Fruit fly (Drosophila melanogaster) whole organism, embryonic: ENCODE data around the gene Dora.

ENCODE experiments used
- Aef1 ChIP-seq: fragments of 200-800 bp; sonication (Bioruptor generic); IDR thresholded peaks from 3 replicates; pipeline ENCODE4 v1.3.6; 2022; ENCODE audit warnings: missing biosample characterization, missing genetic modification characterization
- Asciz ChIP-seq: fragments of 200-800 bp; sonication (Bioruptor generic); optimal IDR thresholded peaks from 2 replicates; lab custom pipeline; 2017; ENCODE audit warnings: missing biosample characterization, mild to moderate bottlenecking, missing genetic modification characterization, missing genetic modification reagents
- Atf6 ChIP-seq: fragments of 200-800 bp; sonication (Bioruptor generic); IDR thresholded peaks from 2 replicates; pipeline ENCODE4 v1.3.6; 2022; ENCODE audit warnings: missing biosample characterization, missing genetic modification characterization
- C15 ChIP-seq: fragments of 200-800 bp; sonication (Bioruptor generic); IDR thresholded peaks from 3 replicates; pipeline ENCODE4 v1.3.6; 2022; ENCODE audit warnings: missing biosample characterization, missing genetic modification characterization
- CG10979 ChIP-seq: fragments of 200-800 bp; sonication (Bioruptor generic); optimal IDR thresholded peaks from 2 replicates; lab custom pipeline; 2018; ENCODE audit warnings: missing biosample characterization, mild to moderate bottlenecking, missing genetic modification characterization, moderate library complexity
- CG11504 ChIP-seq: fragments of 200-800 bp; sonication (Bioruptor generic); optimal IDR thresholded peaks from 3 replicates; lab custom pipeline; 2019; ENCODE audit warnings: missing biosample characterization, mild to moderate bottlenecking, missing genetic modification characterization, moderate library complexity
- CG12071 ChIP-seq: fragments of 200-800 bp; sonication (Bioruptor generic); optimal IDR thresholded peaks from 3 replicates; lab custom pipeline; 2018; ENCODE audit warnings: missing biosample characterization, mild to moderate bottlenecking, missing genetic modification characterization
- CG13624 ChIP-seq: fragments of 200-800 bp; sonication (Bioruptor generic); optimal IDR thresholded peaks from 2 replicates; lab custom pipeline; 2016; ENCODE audit warnings: missing biosample characterization, missing genetic modification characterization
- CG13775 ChIP-seq: fragments of 200-800 bp; sonication (Bioruptor generic); optimal IDR thresholded peaks from 3 replicates; lab custom pipeline; 2017; ENCODE audit warnings: missing biosample characterization, mild to moderate bottlenecking, missing genetic modification characterization
- CG17568 ChIP-seq: fragments of 200-800 bp; sonication (Bioruptor generic); optimal IDR thresholded peaks from 2 replicates; lab custom pipeline; 2018; ENCODE audit warnings: missing biosample characterization, mild to moderate bottlenecking, missing genetic modification characterization, moderate library complexity
- CG2712 ChIP-seq: fragments of 200-800 bp; optimal IDR thresholded peaks from 3 replicates; lab custom pipeline; 2019; ENCODE audit warnings: missing biosample characterization, mild to moderate bottlenecking, missing genetic modification characterization, moderate library complexity
- CG31224 ChIP-seq: fragments of 200-800 bp; sonication (Bioruptor generic); IDR thresholded peaks from 2 replicates; pipeline ENCODE4 v1.3.6; 2022; ENCODE audit warnings: missing biosample characterization, missing genetic modification characterization
- CG33213 ChIP-seq: fragments of 200-800 bp; sonication (Bioruptor generic); optimal IDR thresholded peaks from 3 replicates; lab custom pipeline; 2016; ENCODE audit warnings: missing biosample characterization, missing genetic modification characterization
- CG3847 ChIP-seq: fragments of 200-800 bp; sonication (Bioruptor generic); IDR thresholded peaks from 2 replicates; pipeline ENCODE4 v1.3.6; 2022; ENCODE audit warnings: missing biosample characterization, missing genetic modification characterization
- CG4424 ChIP-seq: fragments of 200-800 bp; sonication (Bioruptor generic); optimal IDR thresholded peaks from 3 replicates; lab custom pipeline; 2016; ENCODE audit warnings: missing biosample characterization, missing genetic modification characterization
- CG6272 ChIP-seq: fragments of 200-800 bp; sonication (Bioruptor generic); IDR thresholded peaks from 2 replicates; pipeline ENCODE4 v1.3.6; 2022; ENCODE audit warnings: missing biosample characterization, missing genetic modification characterization
- CG6683 ChIP-seq: fragments of 200-800 bp; sonication (Bioruptor generic); optimal IDR thresholded peaks from 2 replicates; lab custom pipeline; 2017; ENCODE audit warnings: missing biosample characterization, mild to moderate bottlenecking, missing genetic modification characterization, missing genetic modification reagents
- CG6689 ChIP-seq: fragments of 200-800 bp; sonication (Bioruptor generic); IDR thresholded peaks from 2 replicates; pipeline ENCODE4 v1.3.6; 2022; ENCODE audit warnings: missing biosample characterization, missing genetic modification characterization
- CG6765 ChIP-seq: fragments of 200-800 bp; sonication (Bioruptor generic); optimal IDR thresholded peaks from 3 replicates; lab custom pipeline; 2017; ENCODE audit warnings: missing biosample characterization, mild to moderate bottlenecking, missing genetic modification characterization
- CG9215 ChIP-seq: fragments of 200-800 bp; sonication (Bioruptor generic); IDR thresholded peaks from 2 replicates; pipeline ENCODE4 v1.3.6; 2022; ENCODE audit warnings: missing biosample characterization, missing genetic modification characterization
- CTCF ChIP-seq: fragments of 200-800 bp; sonication (Bioruptor generic); optimal IDR thresholded peaks from 2 replicates; lab custom pipeline; 2017; ENCODE audit warnings: missing biosample characterization, mild to moderate bottlenecking, missing genetic modification characterization, moderate library complexity
- Camta ChIP-seq: fragments of 200-800 bp; sonication (Bioruptor generic); optimal IDR thresholded peaks from 2 replicates; lab custom pipeline; 2016; ENCODE audit warnings: missing biosample characterization, missing genetic modification characterization
- D ChIP-seq, 2 experiments: fragments of 200-800 bp in 1 of 2; fragments of >200 bp in 1 of 2; sonication (Bioruptor generic) in 1 of 2; optimal IDR thresholded peaks; 2 replicates in 1 of 2; 3 replicates in 1 of 2; lab custom pipeline; 2017; ENCODE audit warnings: mild to moderate bottlenecking in 1 of 2, missing biosample characterization in 1 of 2, missing genetic modification characterization in 1 of 2, missing genetic modification reagents in 1 of 2
- Dref ChIP-seq: fragments of 200-800 bp; sonication (Bioruptor generic); IDR thresholded peaks from 2 replicates; pipeline ENCODE4 v1.3.6; 2022; ENCODE audit warnings: missing biosample characterization, missing genetic modification characterization
- E2f2 ChIP-seq: fragments of 200-800 bp; sonication (Bioruptor generic); IDR thresholded peaks from 2 replicates; pipeline ENCODE4 v1.3.6; 2022; ENCODE audit warnings: missing biosample characterization, missing genetic modification characterization
- Fer2 ChIP-seq: fragments of 200-800 bp; sonication (Bioruptor generic); optimal IDR thresholded peaks from 2 replicates; lab custom pipeline; 2018; ENCODE audit warnings: missing biosample characterization, mild to moderate bottlenecking, missing genetic modification characterization, moderate library complexity
- HLH3B ChIP-seq: fragments of 200-800 bp; sonication (Bioruptor generic); IDR thresholded peaks from 2 replicates; pipeline ENCODE4 v1.3.6; 2022; ENCODE audit warnings: missing biosample characterization, missing genetic modification characterization
- HLH54F ChIP-seq: fragments of 200-800 bp; sonication (Bioruptor generic); optimal IDR thresholded peaks from 3 replicates; lab custom pipeline; 2016; ENCODE audit warnings: missing biosample characterization, missing genetic modification characterization
- Hsf ChIP-seq: fragments of 200-800 bp; sonication (Bioruptor generic); optimal IDR thresholded peaks from 3 replicates; lab custom pipeline; 2016; ENCODE audit warnings: missing biosample characterization, missing genetic modification characterization
- NC2β ChIP-seq: fragments of 200-800 bp; sonication (Bioruptor generic); optimal IDR thresholded peaks from 2 replicates; lab custom pipeline; 2016; ENCODE audit warnings: missing biosample characterization, missing genetic modification characterization
- Nf-YC ChIP-seq: fragments of 200-800 bp; optimal IDR thresholded peaks from 3 replicates; lab custom pipeline; 2019; ENCODE audit warnings: missing biosample characterization, mild to moderate bottlenecking, missing genetic modification characterization, moderate library complexity
- Opbp ChIP-seq: fragments of 200-800 bp; sonication (Bioruptor generic); IDR thresholded peaks from 3 replicates; pipeline ENCODE4 v1.3.6; 2022; ENCODE audit warnings: missing biosample characterization, missing genetic modification characterization; ENCODE audit not compliant: partially characterized antibody
- Ssrp ChIP-seq: fragments of 200-800 bp; sonication (Bioruptor generic); optimal IDR thresholded peaks from 2 replicates; lab custom pipeline; 2018; ENCODE audit warnings: missing biosample characterization, mild to moderate bottlenecking, missing genetic modification characterization, moderate library complexity
- abd-A ChIP-seq: fragments of 200-800 bp; sonication (Bioruptor generic); optimal IDR thresholded peaks from 3 replicates; lab custom pipeline; 2019; ENCODE audit warnings: missing biosample characterization, mild to moderate bottlenecking, missing genetic modification characterization, moderate library complexity
- ara ChIP-seq: fragments of 200-800 bp; sonication (Bioruptor generic); IDR thresholded peaks from 2 replicates; pipeline ENCODE4 v1.3.6; 2022; ENCODE audit warnings: missing biosample characterization, missing genetic modification characterization
- dan ChIP-seq: fragments of 200-800 bp; sonication (Bioruptor generic); IDR thresholded peaks from 2 replicates; pipeline ENCODE4 v1.3.6; 2022; ENCODE audit warnings: missing biosample characterization, missing genetic modification characterization
- fd3F ChIP-seq: fragments of 200-800 bp; sonication (Bioruptor generic); optimal IDR thresholded peaks from 2 replicates; lab custom pipeline; 2018; ENCODE audit warnings: missing biosample characterization, mild to moderate bottlenecking, missing genetic modification characterization, moderate library complexity
- hkb ChIP-seq, 2 experiments: fragments of 200-800 bp in 1 of 2; fragments of >200 bp in 1 of 2; sonication (Bioruptor generic) in 1 of 2; IDR thresholded peaks in 1 of 2; optimal IDR thresholded peaks in 1 of 2; 2 replicates each; pipeline versions ENCODE4 v1.3.6 to Lab custom; 2017 to 2022; ENCODE audit warnings: missing biosample characterization in 1 of 2, missing genetic modification characterization in 1 of 2
- hth ChIP-seq: fragments of >200 bp; optimal IDR thresholded peaks from 2 replicates; lab custom pipeline; 2017; ENCODE audit warnings: inconsistent platforms
- jigr1 ChIP-seq: fragments of 200-800 bp; sonication (Bioruptor generic); IDR thresholded peaks from 3 replicates; pipeline ENCODE4 v1.3.6; 2022; ENCODE audit warnings: missing biosample characterization, missing genetic modification characterization
- jing ChIP-seq: fragments of 200-800 bp; sonication (Bioruptor generic); optimal IDR thresholded peaks from 2 replicates; lab custom pipeline; 2018; ENCODE audit warnings: missing biosample characterization, mild to moderate bottlenecking, missing genetic modification characterization
- lola ChIP-seq, 3 experiments: fragments of >200 bp in 2 of 3; fragments of 200-800 bp in 1 of 3; sonication (Bioruptor generic) in 1 of 3; optimal IDR thresholded peaks; 2 replicates each; lab custom pipeline; 2017 to 2019; ENCODE audit warnings: missing biosample characterization in 3 of 3, missing genetic modification characterization in 3 of 3, mild to moderate bottlenecking in 1 of 3, moderate library complexity in 1 of 3
- otp ChIP-seq: fragments of 200-800 bp; sonication (Bioruptor generic); IDR thresholded peaks from 3 replicates; pipeline ENCODE4, ENCODE4 v1.3.6; 2022; ENCODE audit warnings: missing biosample characterization, missing genetic modification characterization
- phol ChIP-seq: fragments of 200-800 bp; sonication (Bioruptor generic); optimal IDR thresholded peaks from 3 replicates; lab custom pipeline; 2018; ENCODE audit warnings: missing biosample characterization, mild to moderate bottlenecking, missing genetic modification characterization, moderate library complexity
- ro ChIP-seq: fragments of 200-800 bp; sonication (Bioruptor generic); IDR thresholded peaks from 2 replicates; pipeline ENCODE4 v1.3.6; 2022; ENCODE audit warnings: missing biosample characterization, missing genetic modification characterization
- schlank ChIP-seq: fragments of 200-800 bp; sonication (Bioruptor generic); optimal IDR thresholded peaks from 2 replicates; lab custom pipeline; 2018; ENCODE audit warnings: missing biosample characterization, mild to moderate bottlenecking, missing genetic modification characterization
- sens ChIP-seq: fragments of 200-800 bp; sonication (Bioruptor generic); peaks from one replicate; lab custom pipeline; 2016; ENCODE audit warnings: missing biosample characterization, missing genetic modification characterization
- seq ChIP-seq: fragments of 200-800 bp; sonication (Bioruptor generic); IDR thresholded peaks from 2 replicates; pipeline ENCODE4 v1.3.6; 2022; ENCODE audit warnings: missing biosample characterization, missing genetic modification characterization
- sim ChIP-seq: fragments of 200-800 bp; sonication (Bioruptor generic); IDR thresholded peaks from 2 replicates; pipeline ENCODE4 v1.3.6; 2022; ENCODE audit warnings: missing biosample characterization, missing genetic modification characterization
- ssp ChIP-seq: fragments of 200-800 bp; sonication (Bioruptor generic); IDR thresholded peaks from 2 replicates; pipeline ENCODE4 v1.3.6; 2022; ENCODE audit warnings: missing biosample characterization, missing genetic modification characterization

Gene Dora

DNA sequence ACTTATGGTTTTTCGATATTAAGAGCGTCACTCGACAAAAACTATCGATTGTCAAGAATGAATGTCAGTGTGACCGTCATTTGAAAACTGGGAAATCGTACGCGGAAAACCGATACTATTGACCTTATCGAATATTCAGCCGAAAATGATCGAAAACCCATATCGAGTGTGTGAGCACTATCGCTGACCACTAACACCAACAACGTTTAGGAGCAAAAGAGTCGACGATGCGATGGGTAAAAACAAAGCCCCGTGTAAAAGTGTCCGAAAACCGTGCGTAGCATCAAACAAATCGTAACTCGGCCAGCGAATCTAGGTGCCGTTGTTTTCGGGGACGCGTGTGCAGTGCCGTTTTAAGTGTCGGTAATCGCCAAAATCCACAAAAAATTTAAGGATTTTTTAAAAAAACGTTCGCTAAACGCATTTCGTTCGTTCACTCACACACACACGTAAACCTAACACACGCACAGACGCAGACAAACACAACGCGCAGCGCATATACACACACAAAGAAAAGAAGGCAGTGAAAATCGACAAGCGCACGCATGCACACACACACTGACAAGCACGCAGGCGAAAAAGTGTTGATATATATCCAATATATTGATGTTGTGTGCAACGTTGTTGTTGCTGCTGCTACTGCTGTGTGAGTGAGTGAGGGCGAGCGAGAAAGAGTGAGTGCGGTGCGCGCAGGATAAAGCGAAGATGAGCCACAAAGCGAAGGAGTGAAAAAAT lies at the start of gene Dora, which contains the start of gene CG7326:
Gene Dora (plus strand): TSS at position 203 of the 735 bp plus-strand sequence.
Gene CG7326 (minus strand): TSS at position 29 of the 735 bp plus-strand sequence.
- TF ChIP-seq sens (GFP tag; lab: Kevin White, UChicago) (peak; percentile 37), Fer2 (no peak), CG31224 (GFP tag; lab: Robert Waterston, UW) (no peak), CG6683 (GFP tag; lab: Kevin White, UChicago) (no peak), CG9215 (GFP tag; lab: Robert Waterston, UW) (no peak), CG2712 (tag; lab: Kevin White, UChicago) (peak; percentile 63), CG11504 (tag; lab: Kevin White, UChicago) (no peak), ara (GFP tag; lab: Robert Waterston, UW) (no peak), CG17568 (GFP tag; lab: Kevin White, UChicago) (no peak), HLH54F (no peak), Nf-YC (tag; lab: Kevin White, UChicago) (no peak), Aef1 (GFP tag; lab: Robert Waterston, UW) (peak; percentile 46), Asciz (GFP tag; lab: Kevin White, UChicago) (no peak), D (optimal IDR thresholded peaks at IDR 0.05; lab: Kevin White, UChicago) (no peak), D (GFP tag; optimal IDR thresholded peaks at IDR 0.05; lab: Kevin White, UChicago) (no peak), Opbp (GFP tag; lab: Robert Waterston, UW) (peak; percentile 91), CG3847 (GFP tag; lab: Robert Waterston, UW) (0 out of 2 replicates have a peak, but pooled peaks have one; percentile 38), sim (GFP tag; lab: Robert Waterston, UW) (no peak), schlank (tag; lab: Kevin White, UChicago) (no peak), CG33213 (GFP tag; lab: Kevin White, UChicago) (peak; percentile 64), phol (tag; lab: Kevin White, UChicago) (peak; percentile 12), CG10979 (tag; lab: Kevin White, UChicago) (no peak), abd-A (tag; lab: Kevin White, UChicago) (no peak), ssp (GFP tag; lab: Robert Waterston, UW) (peak; percentile 50), dan (no peak), otp (GFP tag; lab: Robert Waterston, UW) (no peak), CG13775 (GFP tag; lab: Kevin White, UChicago) (no peak), CG6689 (GFP tag; lab: Robert Waterston, UW) (no peak), C15 (GFP tag; lab: Robert Waterston, UW) (no peak), fd3F (GFP tag; lab: Kevin White, UChicago) (no peak), E2f2 (GFP tag; lab: Robert Waterston, UW) (peak; percentile 55), CTCF (no peak), NC2β (GFP tag; lab: Kevin White, UChicago) (peak; percentile 8), hkb (optimal IDR thresholded peaks at IDR 0.05; lab: Kevin White, UChicago) (no peak), hkb (GFP tag; IDR thresholded peaks at IDR 0.05; lab: Robert Waterston, UW) (no peak), lola (GFP tag; optimal IDR thresholded peaks at IDR 0.05; lab: Kevin White, UChicago) (peak in 1 of 3 experiments; percentile 59), seq (GFP tag; lab: Robert Waterston, UW) (no peak), jigr1 (GFP tag; lab: Robert Waterston, UW) (no peak; the same call in 2 of the 3 replicates), Atf6 (GFP tag; lab: Robert Waterston, UW) (no peak), CG4424 (GFP tag; lab: Kevin White, UChicago) (no peak), ro (no peak), hth (no peak), Dref (GFP tag; lab: Robert Waterston, UW) (peak; percentile 97), CG12071 (no peak), Ssrp (tag; lab: Kevin White, UChicago) (no peak), Hsf (no peak), CG6765 (GFP tag; lab: Kevin White, UChicago) (no peak), HLH3B (GFP tag; lab: Robert Waterston, UW) (no peak), CG6272 (GFP tag; lab: Robert Waterston, UW) (no peak), Camta (GFP tag; lab: Kevin White, UChicago) (no peak), jing (GFP tag; lab: Kevin White, UChicago) (no peak), CG13624 (GFP tag; lab: Kevin White, UChicago) (peak; percentile 37)
